Worm (Caenorhabditis elegans) whole organism, L1 larva: ENCODE data around the gene ttr-57.
A peak's percentile ranks its signal among the peaks of the same experiment; 100 is the strongest.

Source experiments
- F16B12.6 ChIP-seq: fragments of 150-350 bp; optimal IDR thresholded peaks from 2 replicates; lab custom pipeline; 2014; ENCODE audit warnings: missing biosample characterization, missing genetic modification characterization
- Y116A8C.19 ChIP-seq: sonication (generic microtip); optimal IDR thresholded peaks from 2 replicates; lab custom pipeline; 2016; ENCODE audit warnings: missing compliant biosample characterization, missing genetic modification characterization, borderline replicate concordance
- ceh-63 ChIP-seq: fragments of 200-800 bp; sonication (Bioruptor generic); optimal IDR thresholded peaks from 2 replicates; lab custom pipeline; 2018; ENCODE audit warnings: mild to moderate bottlenecking, missing genetic modification characterization, missing compliant biosample characterization
- ces-1 ChIP-seq: fragments of 150-350 bp; optimal IDR thresholded peaks from 2 replicates; lab custom pipeline; 2014; ENCODE audit warnings: missing biosample characterization, missing genetic modification reagents, missing genetic modification characterization
- dpl-1 ChIP-seq, 3 experiments: fragments of 150-350 bp in 2 of 3; sonication (generic microtip) in 1 of 3; optimal IDR thresholded peaks; 2 replicates each; lab custom pipeline; 2014 to 2017; ENCODE audit warnings: missing biosample characterization in 3 of 3, missing genetic modification characterization in 3 of 3, missing genetic modification reagents in 3 of 3
- dsc-1 ChIP-seq: sonication (generic microtip); optimal IDR thresholded peaks from 2 replicates; lab custom pipeline; 2016; ENCODE audit warnings: mild to moderate bottlenecking, missing genetic modification characterization, missing compliant biosample characterization
- egl-13 ChIP-seq: sonication (generic microtip); optimal IDR thresholded peaks from 2 replicates; lab custom pipeline; 2016; ENCODE audit warnings: missing genotype, missing genetic modification reagents, missing genetic modification characterization, missing compliant biosample characterization
- fkh-4 ChIP-seq: sonication (generic microtip); optimal IDR thresholded peaks from 2 replicates; lab custom pipeline; 2016; ENCODE audit warnings: missing compliant biosample characterization, missing genetic modification characterization, borderline replicate concordance
- fos-1 ChIP-seq: fragments of 150-350 bp; optimal IDR thresholded peaks from 2 replicates; lab custom pipeline; 2014; ENCODE audit warnings: missing biosample characterization, missing genetic modification characterization
- grh-1 ChIP-seq: fragments of 200-800 bp; sonication (Bioruptor generic); IDR thresholded peaks from 2 replicates; pipeline ENCODE4 v1.3.6; 2022; ENCODE audit warnings: missing genetic modification reagents, missing genetic modification characterization, missing compliant biosample characterization
- hlh-17 ChIP-seq: fragments of 200-800 bp; sonication (Bioruptor generic); optimal IDR thresholded peaks from 2 replicates; lab custom pipeline; 2018; ENCODE audit warnings: missing genetic modification characterization, mild to moderate bottlenecking, missing compliant biosample characterization, moderate library complexity, borderline replicate concordance
- lin-13 ChIP-seq: fragments of 150-350 bp; optimal IDR thresholded peaks from 2 replicates; lab custom pipeline; 2014; ENCODE audit warnings: missing biosample characterization, missing genetic modification reagents, missing genetic modification characterization
- lin-39 ChIP-seq: fragments of 150-350 bp; optimal IDR thresholded peaks from 2 replicates; lab custom pipeline; 2014; ENCODE audit warnings: missing biosample characterization, missing genetic modification reagents, missing genetic modification characterization
- lir-3 ChIP-seq: sonication (generic microtip); optimal IDR thresholded peaks from 2 replicates; lab custom pipeline; 2016; ENCODE audit warnings: mild to moderate bottlenecking, missing genetic modification characterization, moderate library complexity, missing compliant biosample characterization; ENCODE audit not compliant: poor library complexity
- lsy-2 ChIP-seq, 2 experiments: fragments of 150-350 bp; optimal IDR thresholded peaks; 2 replicates each; lab custom pipeline; 2014; ENCODE audit warnings: missing biosample characterization in 2 of 2, missing genetic modification characterization in 2 of 2
- mep-1 ChIP-seq: fragments of 150-350 bp; optimal IDR thresholded peaks from 2 replicates; lab custom pipeline; 2014; ENCODE audit warnings: missing biosample characterization, missing genetic modification characterization
- nhr-19 ChIP-seq: fragments of 200-800 bp; sonication (Bioruptor generic); conservative IDR thresholded peaks from 2 replicates; pipeline ENCODE4 v1.3.6; 2022; ENCODE audit warnings: missing genetic modification characterization, missing compliant biosample characterization
- nhr-20 ChIP-seq: sonication (generic microtip); optimal IDR thresholded peaks from 2 replicates; lab custom pipeline; 2016; ENCODE audit warnings: mild to moderate bottlenecking, missing genetic modification characterization, missing compliant biosample characterization
- nhr-237 ChIP-seq: fragments of 150-350 bp; optimal IDR thresholded peaks from 2 replicates; lab custom pipeline; 2014; ENCODE audit warnings: missing biosample characterization, missing genetic modification characterization
- nhr-47 ChIP-seq: sonication (generic microtip); optimal IDR thresholded peaks from 2 replicates; lab custom pipeline; 2016; ENCODE audit warnings: mild to moderate bottlenecking, missing genetic modification characterization, moderate library complexity, missing compliant biosample characterization
- nhr-77 ChIP-seq: fragments of 150-350 bp; optimal IDR thresholded peaks from 2 replicates; lab custom pipeline; 2014; ENCODE audit warnings: missing biosample characterization, missing genetic modification characterization
- nhr-84 ChIP-seq: sonication (generic microtip); optimal IDR thresholded peaks from 2 replicates; lab custom pipeline; 2017; ENCODE audit warnings: missing biosample characterization, missing genetic modification characterization
- nhr-90 ChIP-seq: sonication (generic microtip); optimal IDR thresholded peaks from 2 replicates; lab custom pipeline; 2016; ENCODE audit warnings: mild to moderate bottlenecking, missing genetic modification characterization, missing compliant biosample characterization; ENCODE audit not compliant: poor library complexity
- pax-3 ChIP-seq: fragments of 200-800 bp; sonication (Bioruptor generic); optimal IDR thresholded peaks from 2 replicates; lab custom pipeline; 2018; ENCODE audit warnings: mild to moderate bottlenecking, missing genetic modification characterization, moderate library complexity, missing compliant biosample characterization
- snpc-4 ChIP-seq: fragments of 150-350 bp; optimal IDR thresholded peaks from 2 replicates; lab custom pipeline; 2014; ENCODE audit warnings: missing biosample characterization, missing genetic modification characterization
- sox-4 ChIP-seq: sonication (generic microtip); optimal IDR thresholded peaks from 2 replicates; lab custom pipeline; 2016; ENCODE audit warnings: missing genetic modification characterization, missing compliant biosample characterization
- sup-37 ChIP-seq: fragments of 200-800 bp; sonication (Bioruptor generic); optimal IDR thresholded peaks from 2 replicates; lab custom pipeline; 2018; ENCODE audit warnings: mild to moderate bottlenecking, missing genetic modification characterization, missing compliant biosample characterization
- tbx-2 ChIP-seq: sonication (generic microtip); optimal IDR thresholded peaks from 2 replicates; lab custom pipeline; 2016; ENCODE audit warnings: missing genetic modification characterization, missing compliant biosample characterization
- unc-86 ChIP-seq: sonication (generic microtip); optimal IDR thresholded peaks from 2 replicates; lab custom pipeline; 2016; ENCODE audit warnings: missing genetic modification characterization, missing compliant biosample characterization
- vab-15 ChIP-seq: sonication (generic microtip); optimal IDR thresholded peaks from 2 replicates; lab custom pipeline; 2017; ENCODE audit warnings: missing genotype, mild to moderate bottlenecking, missing genetic modification characterization, missing compliant biosample characterization
- zag-1 ChIP-seq: fragments of 150-350 bp; optimal IDR thresholded peaks from 2 replicates; lab custom pipeline; 2014; ENCODE audit warnings: missing biosample characterization, missing genetic modification characterization
- ztf-11 ChIP-seq, 2 experiments: sonication (generic microtip); optimal IDR thresholded peaks; 2 replicates each; lab custom pipeline; 2016 to 2017; ENCODE audit warnings: missing genetic modification characterization in 2 of 2, missing biosample characterization in 1 of 2, missing compliant biosample characterization in 1 of 2
- ztf-4 ChIP-seq: fragments of 150-350 bp; optimal IDR thresholded peaks from 2 replicates; lab custom pipeline; 2014; ENCODE audit warnings: missing biosample characterization, missing genetic modification characterization

Gene ttr-57

ce11 chrV:20606617-20607016 is 1.7 kb downstream of the ttr-57 start, which contains the start of gene F46B3.23:
TSS of gene F46B3.23 (minus strand) at chrV:20606717.
- TF ChIP-seq lin-39 (no peak), dsc-1 (tag; lab: Kevin White, UChicago) (peak; percentile 65)

- no peak for TF ChIP-seq fkh-4 (tag; lab: Kevin White, UChicago)
- no peak for TF ChIP-seq grh-1
- TF ChIP-seq mep-1 (tag; lab: Kevin White, UChicago): no peak
- TF ChIP-seq nhr-77: no peak
- TF ChIP-seq zag-1 (tag; lab: Kevin White, UChicago): no peak
- TF ChIP-seq nhr-237 (tag; lab: Kevin White, UChicago): no peak
- no peak for TF ChIP-seq Y116A8C.19 (tag; lab: Kevin White, UChicago)
- TF ChIP-seq ztf-4 (tag; lab: Kevin White, UChicago): no peak
- TF ChIP-seq snpc-4 (tag; lab: Kevin White, UChicago): no peak
- no peak for TF ChIP-seq hlh-17
- TF ChIP-seq dpl-1 (GFP tag; optimal IDR thresholded peaks at IDR 0.05; lab: Kevin White, UChicago): no peak
- no peak for TF ChIP-seq sup-37 (GFP tag; lab: Kevin White, UChicago)
- no peak for TF ChIP-seq vab-15 (tag; lab: Kevin White, UChicago)
- no peak for TF ChIP-seq egl-13
- no peak for TF ChIP-seq nhr-20 (tag; lab: Kevin White, UChicago)
- TF ChIP-seq lin-13 (GFP tag; lab: Kevin White, UChicago): no peak
- TF ChIP-seq lir-3: no peak
Measured at ce11 chrV:20608688-20609087, 3.8 kb downstream of the ttr-57 start, which contains the start of gene ttr-12. TSS of gene ttr-12 (minus strand) at chrV:20608788.

DNA sequence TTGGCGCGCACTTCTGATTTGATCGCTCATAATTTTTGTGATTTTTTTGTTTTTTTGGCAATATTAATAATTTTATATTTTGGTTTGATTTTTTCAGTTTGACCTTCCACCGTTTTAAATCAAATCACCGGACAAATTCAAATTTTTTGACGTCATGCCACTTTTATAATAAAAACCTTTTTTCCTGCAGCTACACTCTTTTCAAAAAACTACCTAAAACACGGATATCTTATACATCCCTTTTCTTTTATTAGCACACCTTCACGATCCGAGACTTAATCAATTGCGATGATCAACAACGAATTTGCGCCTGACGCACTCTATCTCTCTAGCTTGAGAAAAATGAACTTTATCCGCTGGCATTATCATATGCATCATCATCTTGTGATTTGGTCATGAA is 4.6 kb downstream of the ttr-57 start, which contains the start of gene grd-2:
Gene grd-2, plus strand, starts transcription at position 301 of the 400 bp plus-strand sequence.
- TF ChIP-seq F16B12.6 (tag; lab: Kevin White, UChicago) (no peak), fos-1 (tag; lab: Kevin White, UChicago) (no peak), ztf-11 (tag; optimal IDR thresholded peaks at IDR 0.05; lab: Kevin White, UChicago) (no peak), pax-3 (tag; lab: Kevin White, UChicago) (no peak)

ce11 chrV:20618632-20619031 is 13.7 kb downstream of the ttr-57 start, which contains the start of gene F46B3.7:
TSS of gene F46B3.7 (minus strand) at chrV:20618732.
- TF ChIP-seq ztf-11 (tag; optimal IDR thresholded peaks at IDR 0.05; lab: Kevin White, UChicago): no peak
- no peak for TF ChIP-seq pax-3 (tag; lab: Kevin White, UChicago)
- no peak for TF ChIP-seq ces-1 (GFP tag; lab: Kevin White, UChicago)
- TF ChIP-seq sox-4 (tag; lab: Kevin White, UChicago): no peak
- no peak for TF ChIP-seq nhr-84 (tag; lab: Kevin White, UChicago)
- no peak for TF ChIP-seq nhr-90
- no peak for TF ChIP-seq ceh-63 (GFP tag; lab: Kevin White, UChicago)
- no peak for TF ChIP-seq nhr-19 (GFP tag; lab: Robert Waterston, UW)
- TF ChIP-seq nhr-47 (tag; lab: Kevin White, UChicago): no peak

DNA sequence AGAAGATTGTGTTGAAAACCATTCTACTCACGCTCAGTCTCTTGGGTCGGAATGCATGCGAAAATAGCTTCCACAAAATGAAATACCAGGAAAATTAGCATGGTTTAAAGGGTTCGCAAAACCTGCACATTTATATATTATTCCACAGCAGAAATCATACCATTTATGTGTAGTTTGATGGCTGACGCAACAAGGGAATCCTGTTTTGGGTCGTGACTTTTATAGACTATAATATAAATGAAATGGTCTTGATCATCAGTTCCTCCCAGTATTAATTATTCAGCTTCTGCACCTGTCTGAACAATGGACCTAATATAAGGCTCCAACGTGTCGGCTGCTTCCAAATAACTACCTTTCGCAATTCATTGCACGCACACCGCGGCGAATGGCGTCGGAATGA is 18.2 kb downstream of the ttr-57 start, which contains the start of gene F46B3.8:
Gene F46B3.8, minus strand, starts transcription at position 101 of the 400 bp plus-strand sequence.
- no peak for TF ChIP-seq lsy-2 (tag; optimal IDR thresholded peaks at IDR 0.05; lab: Kevin White, UChicago)
- no peak for TF ChIP-seq tbx-2 (tag; lab: Kevin White, UChicago)
- TF ChIP-seq nhr-77: no peak
- TF ChIP-seq unc-86 (tag; lab: Kevin White, UChicago): no peak
- TF ChIP-seq, all 84 proteins: peak for 0
